Fruit fly (Drosophila melanogaster) whole organism: ENCODE data around the gene CG5800.
A peak's percentile ranks its signal among the peaks of the same experiment; 100 is the strongest.

ENCODE experiments used
- CG8478 ChIP-seq: fragments of >200 bp; optimal IDR thresholded peaks from 2 replicates; lab custom pipeline; 2018; ENCODE audit warnings: inconsistent platforms
- Dll ChIP-seq: fragments of >200 bp; optimal IDR thresholded peaks from 2 replicates; lab custom pipeline; 2017
- EcR ChIP-seq, 2 experiments: fragments of >200 bp; optimal IDR thresholded peaks; 2 replicates each; lab custom pipeline; 2017; ENCODE audit warnings: missing biosample characterization in 2 of 2, missing genetic modification characterization in 2 of 2, missing genetic modification reagents in 2 of 2
- pan ChIP-seq: fragments of >200 bp; optimal IDR thresholded peaks from 2 replicates; lab custom pipeline; 2017
- psq ChIP-seq: fragments of >200 bp; optimal IDR thresholded peaks from 2 replicates; lab custom pipeline; 2017
- usp ChIP-seq: fragments of >200 bp; optimal IDR thresholded peaks from 2 replicates; lab custom pipeline; 2017; ENCODE audit warnings: missing biosample characterization, missing genetic modification characterization, mixed read lengths

CG5800 gene

DNA sequence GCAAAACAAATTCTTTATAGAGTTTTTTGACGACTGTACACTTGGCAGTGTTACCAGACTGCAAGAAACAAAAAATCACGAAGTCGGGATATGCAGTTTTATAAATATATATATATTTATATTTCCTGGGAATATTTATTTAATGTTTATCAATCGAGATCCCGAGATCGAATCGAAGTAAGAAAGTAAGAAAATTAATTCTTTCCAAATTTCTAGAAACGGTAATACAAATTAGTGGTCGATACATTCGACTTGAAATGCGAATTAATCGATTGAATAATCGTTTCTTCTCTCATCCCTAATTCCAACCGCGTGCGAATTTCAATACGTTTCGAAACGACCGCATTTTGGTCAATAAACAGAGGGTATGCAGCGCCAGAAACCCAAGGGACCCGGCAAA lies at the start of gene CG5800, which contains the start of gene CG8289:
Gene CG5800 (plus strand): TSS at position 281 of the 400 bp plus-strand sequence.
Gene CG8289 (minus strand): TSS at position 44 of the 400 bp plus-strand sequence.
- TF ChIP-seq Dll (lab: Kevin White, UChicago) (no peak), usp (no peak), EcR (GFP tag; optimal IDR thresholded peaks at IDR 0.05; lab: Kevin White, UChicago) (no peak), psq (lab: Kevin White, UChicago) (no peak)

dm6 chrX:17588134-17588533 lies 47.9 kb upstream of the CG5800 start:
- TF ChIP-seq CG8478 (lab: Kevin White, UChicago) (no peak), Dll (lab: Kevin White, UChicago) (no peak), EcR (GFP tag; optimal IDR thresholded peaks at IDR 0.05; lab: Kevin White, UChicago) (no peak), pan (lab: Kevin White, UChicago) (no peak), psq (lab: Kevin White, UChicago) (no peak), usp (no peak)

DNA sequence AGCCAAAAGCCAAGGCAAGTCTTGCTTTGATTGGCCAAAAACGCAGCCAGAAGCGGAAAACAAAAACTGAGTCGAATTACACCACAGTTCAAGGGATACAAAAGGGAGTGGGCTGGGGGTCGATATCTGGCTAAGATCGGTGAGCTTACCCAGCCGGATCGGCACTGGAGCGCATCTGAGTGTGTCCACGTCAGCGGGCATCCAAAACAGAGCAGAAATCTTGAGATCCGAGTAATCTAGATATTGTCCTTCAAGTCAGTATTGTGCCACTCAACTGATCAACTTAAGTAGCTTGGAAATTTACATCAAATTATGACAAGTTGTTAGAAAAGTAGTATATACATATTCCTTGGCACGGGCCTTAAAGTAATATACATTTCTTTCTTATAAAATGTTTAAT lies 47.5 kb upstream of the CG5800 start, which contains the start of gene CG12992:
Gene CG12992 (plus strand): TSS at position 301 of the 400 bp plus-strand sequence.
- no peak for TF ChIP-seq EcR (GFP tag; optimal IDR thresholded peaks at IDR 0.05; lab: Kevin White, UChicago)
- no peak for TF ChIP-seq pan (lab: Kevin White, UChicago)
- no peak for TF ChIP-seq usp

- no peak for TF ChIP-seq pan (lab: Kevin White, UChicago)
- TF ChIP-seq EcR (GFP tag; optimal IDR thresholded peaks at IDR 0.05; lab: Kevin White, UChicago): no peak
- no peak for TF ChIP-seq CG8478 (lab: Kevin White, UChicago)
- no peak for TF ChIP-seq Dll (lab: Kevin White, UChicago)
- TF ChIP-seq usp: no peak
- no peak for TF ChIP-seq psq (lab: Kevin White, UChicago)
Measured at dm6 chrX:17594745-17595144, 41.3 kb upstream of the CG5800 start.

DNA sequence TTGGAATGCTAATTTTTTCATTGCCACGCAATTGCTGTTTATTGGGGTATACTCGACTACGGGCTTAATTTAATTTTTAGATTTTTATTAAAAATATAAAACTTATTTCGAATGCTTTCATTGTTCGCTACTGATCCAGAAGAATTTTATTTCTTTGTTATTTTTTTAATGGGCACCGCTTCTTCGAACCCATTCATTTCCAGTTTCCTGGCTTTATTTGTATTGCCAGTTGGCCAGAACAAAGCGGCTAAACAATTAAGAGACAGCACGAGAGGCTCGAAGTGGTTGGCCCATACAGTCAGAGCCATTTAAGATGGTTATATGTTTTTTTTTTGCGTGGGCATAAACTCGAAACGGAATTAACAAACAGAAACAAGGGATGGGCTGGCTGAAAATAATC lies 40.3 kb upstream of the CG5800 start:
- TF ChIP-seq pan (lab: Kevin White, UChicago) (peak; percentile 83), Dll (lab: Kevin White, UChicago) (no peak), psq (lab: Kevin White, UChicago) (no peak)

dm6 chrX:17597622-17598021 lies 38.5 kb upstream of the CG5800 start:
- no peak for TF ChIP-seq psq (lab: Kevin White, UChicago)
- no peak for TF ChIP-seq usp
- no peak for TF ChIP-seq CG8478 (lab: Kevin White, UChicago)
- no peak for TF ChIP-seq pan (lab: Kevin White, UChicago)
- TF ChIP-seq Dll (lab: Kevin White, UChicago): no peak
- TF ChIP-seq EcR (GFP tag; optimal IDR thresholded peaks at IDR 0.05; lab: Kevin White, UChicago): no peak

DNA sequence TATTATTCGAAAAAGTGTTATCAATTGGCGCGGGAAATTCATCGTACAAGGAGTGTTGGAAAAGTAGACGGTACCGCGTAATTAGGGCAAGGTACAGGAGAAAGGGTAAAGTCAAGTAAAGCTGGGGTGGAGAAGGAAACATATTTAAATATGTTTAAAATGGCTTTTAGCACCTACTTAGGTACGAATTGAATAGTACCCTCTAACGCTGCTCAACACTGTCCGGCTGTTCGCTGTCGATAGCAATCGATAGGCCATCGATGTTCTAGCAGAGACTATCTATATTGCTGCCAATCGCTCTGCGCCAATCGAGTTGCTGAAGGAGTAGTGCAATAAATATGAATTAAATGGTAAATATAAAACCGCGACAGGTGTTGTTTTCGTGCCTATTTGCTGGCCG lies 36.8 kb upstream of the CG5800 start, which contains the start of gene X11L:
Gene X11L (plus strand): TSS at position 279 of the 400 bp plus-strand sequence.
- TF ChIP-seq pan (lab: Kevin White, UChicago): no peak
- TF ChIP-seq usp: no peak
- TF ChIP-seq Dll (lab: Kevin White, UChicago): no peak
- no peak for TF ChIP-seq EcR (GFP tag; optimal IDR thresholded peaks at IDR 0.05; lab: Kevin White, UChicago)
- TF ChIP-seq CG8478 (lab: Kevin White, UChicago): no peak
- TF ChIP-seq psq (lab: Kevin White, UChicago): no peak

DNA sequence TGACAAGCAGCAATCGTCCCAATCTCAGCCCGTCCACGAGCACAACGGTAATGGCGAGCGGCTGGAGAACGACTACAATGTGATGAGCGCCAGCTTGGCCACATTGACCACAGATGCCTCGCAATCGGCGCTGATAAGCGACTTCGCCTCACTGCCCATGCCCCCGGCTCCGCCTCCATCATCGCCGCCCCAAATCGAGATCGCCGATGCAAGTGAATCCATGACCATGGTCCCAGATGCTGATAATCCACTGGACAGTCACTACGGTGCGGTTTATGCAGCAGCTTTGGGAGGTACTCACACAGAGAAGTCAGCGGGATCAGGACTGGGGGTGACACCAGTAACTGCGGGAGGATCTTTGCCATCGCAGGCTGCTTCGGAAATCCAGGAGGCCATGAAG lies 33.6 kb upstream of the CG5800 start:
- no peak for TF ChIP-seq psq (lab: Kevin White, UChicago)
- no peak for TF ChIP-seq Dll (lab: Kevin White, UChicago)
- no peak for TF ChIP-seq CG8478 (lab: Kevin White, UChicago)
- TF ChIP-seq EcR (GFP tag; optimal IDR thresholded peaks at IDR 0.05; lab: Kevin White, UChicago): no peak

dm6 chrX:17611455-17611854 lies 24.6 kb upstream of the CG5800 start:
- TF ChIP-seq usp: no peak

dm6 chrX:17622187-17622586 lies 13.9 kb upstream of the CG5800 start:
- TF ChIP-seq Dll (lab: Kevin White, UChicago) (no peak), usp (no peak), psq (lab: Kevin White, UChicago) (no peak), CG8478 (lab: Kevin White, UChicago) (no peak), pan (lab: Kevin White, UChicago) (no peak), EcR (GFP tag; optimal IDR thresholded peaks at IDR 0.05; lab: Kevin White, UChicago) (no peak)

- TF ChIP-seq EcR (GFP tag; optimal IDR thresholded peaks at IDR 0.05; lab: Kevin White, UChicago) (no peak), pan (lab: Kevin White, UChicago) (no peak), CG8478 (lab: Kevin White, UChicago) (no peak), psq (lab: Kevin White, UChicago) (no peak), usp (no peak), Dll (lab: Kevin White, UChicago) (no peak)
Measured at dm6 chrX:17624223-17624982, 11.7 kb upstream of the CG5800 start.

DNA sequence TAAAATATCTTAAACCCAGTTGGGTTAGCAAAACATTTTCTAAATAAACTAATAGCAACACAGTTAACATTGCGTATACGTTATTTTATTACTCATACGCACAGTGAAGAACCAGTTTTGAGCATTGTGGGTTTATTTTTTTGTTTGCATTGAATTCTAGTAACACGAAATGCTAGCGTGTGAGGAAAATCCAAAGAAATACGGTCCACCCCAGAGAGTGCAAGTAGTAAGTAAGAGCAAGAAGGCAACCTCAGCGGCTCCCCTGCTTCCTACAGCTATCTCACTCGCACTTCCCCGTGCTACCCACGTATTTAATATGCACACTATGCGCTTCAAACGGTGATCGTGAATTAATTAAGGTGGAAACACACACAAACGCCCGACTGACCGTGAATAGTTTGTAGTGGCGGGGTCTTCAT lies 11.1 kb upstream of the CG5800 start:
- TF ChIP-seq CG8478 (lab: Kevin White, UChicago) (no peak), psq (lab: Kevin White, UChicago) (no peak), Dll (lab: Kevin White, UChicago) (no peak)

DNA sequence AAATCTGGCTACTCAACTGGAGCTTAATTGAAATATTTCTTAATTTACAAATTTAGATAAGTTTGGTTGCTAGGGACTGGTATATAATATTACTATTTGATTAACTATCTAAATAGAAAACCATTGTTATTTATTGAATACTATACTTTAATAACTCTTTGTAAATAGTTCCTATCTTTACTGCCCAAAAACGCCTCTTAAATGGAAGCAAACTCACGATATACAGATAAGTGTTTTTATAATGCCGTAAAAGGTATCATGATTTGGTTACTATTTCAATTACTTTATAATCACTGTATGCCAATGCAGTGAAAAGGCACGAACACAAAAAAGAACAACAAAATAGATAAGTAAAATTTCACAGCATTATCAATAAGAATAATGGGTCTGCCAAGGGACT lies 10.2 kb upstream of the CG5800 start:
- TF ChIP-seq pan (lab: Kevin White, UChicago): no peak
- no peak for TF ChIP-seq usp
- TF ChIP-seq psq (lab: Kevin White, UChicago): no peak
- no peak for TF ChIP-seq CG8478 (lab: Kevin White, UChicago)
- no peak for TF ChIP-seq Dll (lab: Kevin White, UChicago)
